Fruit fly (Drosophila melanogaster) whole organism, embryonic: ENCODE results near the gene CG33679.
A peak's percentile ranks its signal among the peaks of the same experiment; 100 is the strongest.

ENCODE experiments used
- CG13624 ChIP-seq: fragments of 200-800 bp; sonication (Bioruptor generic); optimal IDR thresholded peaks from 2 replicates; lab custom pipeline; 2016; ENCODE audit warnings: missing biosample characterization, missing genetic modification characterization
- CG15696 ChIP-seq: fragments of 200-800 bp; sonication (Bioruptor generic); optimal IDR thresholded peaks from 2 replicates; lab custom pipeline; 2019; ENCODE audit warnings: missing biosample characterization, mild to moderate bottlenecking, missing genetic modification characterization, moderate library complexity
- CG16779 ChIP-seq: fragments of 200-800 bp; sonication (Bioruptor generic); IDR thresholded peaks from 2 replicates; pipeline ENCODE4 v1.3.6; 2022; ENCODE audit warnings: missing biosample characterization, missing genetic modification characterization
- CG30020 ChIP-seq: fragments of 200-800 bp; optimal IDR thresholded peaks from 2 replicates; lab custom pipeline; 2019; ENCODE audit warnings: missing biosample characterization, mild to moderate bottlenecking, missing genetic modification characterization, moderate library complexity
- CG3281 ChIP-seq: fragments of 200-800 bp; sonication (Bioruptor generic); optimal IDR thresholded peaks from 3 replicates; lab custom pipeline; 2017; ENCODE audit warnings: missing biosample characterization, mild to moderate bottlenecking, missing genetic modification characterization
- CG34376 ChIP-seq: fragments of 200-800 bp; sonication (Bioruptor generic); optimal IDR thresholded peaks from 2 replicates; lab custom pipeline; 2018; ENCODE audit warnings: missing biosample characterization, mild to moderate bottlenecking, missing genetic modification characterization
- CG34422 ChIP-seq: fragments of 200-800 bp; sonication (Bioruptor generic); IDR thresholded peaks from 3 replicates; pipeline ENCODE4 v1.3.6; 2022; ENCODE audit warnings: missing biosample characterization, missing genetic modification characterization
- CG42726 ChIP-seq: fragments of 200-800 bp; sonication (Bioruptor generic); IDR thresholded peaks from 2 replicates; pipeline ENCODE4 v1.3.6; 2022; ENCODE audit warnings: missing biosample characterization, missing genetic modification characterization; ENCODE audit not compliant: partially characterized antibody
- CG4328 ChIP-seq: fragments of 200-800 bp; sonication (Bioruptor generic); optimal IDR thresholded peaks from 3 replicates; lab custom pipeline; 2017; ENCODE audit warnings: missing biosample characterization, missing genetic modification reagents, missing genetic modification characterization
- CG6654 ChIP-seq: fragments of 200-800 bp; sonication (Bioruptor generic); optimal IDR thresholded peaks from 2 replicates; lab custom pipeline; 2017; ENCODE audit warnings: missing biosample characterization, mild to moderate bottlenecking, missing genetic modification characterization
- CG6683 ChIP-seq: fragments of 200-800 bp; sonication (Bioruptor generic); optimal IDR thresholded peaks from 2 replicates; lab custom pipeline; 2017; ENCODE audit warnings: missing biosample characterization, mild to moderate bottlenecking, missing genetic modification characterization, missing genetic modification reagents
- CG6765 ChIP-seq: fragments of 200-800 bp; sonication (Bioruptor generic); optimal IDR thresholded peaks from 3 replicates; lab custom pipeline; 2017; ENCODE audit warnings: missing biosample characterization, mild to moderate bottlenecking, missing genetic modification characterization
- CG7271 ChIP-seq: fragments of 200-800 bp; sonication (Bioruptor generic); optimal IDR thresholded peaks from 2 replicates; lab custom pipeline; 2018; ENCODE audit warnings: missing biosample characterization, mild to moderate bottlenecking, missing genetic modification characterization, moderate library complexity
- CG7745 ChIP-seq: fragments of 200-800 bp; sonication (Bioruptor generic); optimal IDR thresholded peaks from 2 replicates; lab custom pipeline; 2018; ENCODE audit warnings: missing biosample characterization, mild to moderate bottlenecking, missing genetic modification characterization, moderate library complexity
- CG7786 ChIP-seq: fragments of 200-800 bp; sonication (Bioruptor generic); optimal IDR thresholded peaks from 2 replicates; lab custom pipeline; 2016; ENCODE audit warnings: missing biosample characterization, missing genetic modification characterization
- CG7839 ChIP-seq: fragments of 200-800 bp; sonication (Bioruptor generic); optimal IDR thresholded peaks from 3 replicates; lab custom pipeline; 2018; ENCODE audit warnings: missing biosample characterization, mild to moderate bottlenecking, missing genetic modification characterization, moderate library complexity
- CG7963 ChIP-seq: fragments of 200-800 bp; sonication (Bioruptor generic); IDR thresholded peaks from 3 replicates; pipeline ENCODE4 v1.3.6; 2022; ENCODE audit warnings: missing biosample characterization, missing genetic modification characterization; ENCODE audit not compliant: partially characterized antibody
- CG8359 ChIP-seq: fragments of 200-800 bp; sonication (Bioruptor generic); optimal IDR thresholded peaks from 2 replicates; lab custom pipeline; 2017; ENCODE audit warnings: missing biosample characterization, mild to moderate bottlenecking, missing genetic modification characterization, borderline replicate concordance
- CG9215 ChIP-seq: fragments of 200-800 bp; sonication (Bioruptor generic); IDR thresholded peaks from 2 replicates; pipeline ENCODE4 v1.3.6; 2022; ENCODE audit warnings: missing biosample characterization, missing genetic modification characterization
- Camta ChIP-seq: fragments of 200-800 bp; sonication (Bioruptor generic); optimal IDR thresholded peaks from 2 replicates; lab custom pipeline; 2016; ENCODE audit warnings: missing biosample characterization, missing genetic modification characterization
- D ChIP-seq, 2 experiments: fragments of 200-800 bp in 1 of 2; fragments of >200 bp in 1 of 2; sonication (Bioruptor generic) in 1 of 2; optimal IDR thresholded peaks; 2 replicates in 1 of 2; 3 replicates in 1 of 2; lab custom pipeline; 2017; ENCODE audit warnings: mild to moderate bottlenecking in 1 of 2, missing biosample characterization in 1 of 2, missing genetic modification characterization in 1 of 2, missing genetic modification reagents in 1 of 2
- D19B ChIP-seq: fragments of 200-800 bp; sonication (Bioruptor generic); optimal IDR thresholded peaks from 2 replicates; lab custom pipeline; 2017; ENCODE audit warnings: missing biosample characterization, mild to moderate bottlenecking, missing genetic modification characterization
- Dek ChIP-seq: fragments of 200-800 bp; sonication (Bioruptor generic); optimal IDR thresholded peaks from 3 replicates; lab custom pipeline; 2019; ENCODE audit warnings: missing biosample characterization, mild to moderate bottlenecking, missing genetic modification characterization, moderate library complexity
- Dip2 ChIP-seq: fragments of 200-800 bp; sonication (Bioruptor generic); IDR thresholded peaks from 2 replicates; pipeline ENCODE4 v1.3.6; 2022; ENCODE audit warnings: missing biosample characterization, missing genetic modification characterization
- Fer1 ChIP-seq: fragments of 200-800 bp; sonication (Bioruptor generic); optimal IDR thresholded peaks from 2 replicates; lab custom pipeline; 2017; ENCODE audit warnings: missing biosample characterization, mild to moderate bottlenecking, missing genetic modification characterization
- Fer2 ChIP-seq: fragments of 200-800 bp; sonication (Bioruptor generic); optimal IDR thresholded peaks from 2 replicates; lab custom pipeline; 2018; ENCODE audit warnings: missing biosample characterization, mild to moderate bottlenecking, missing genetic modification characterization, moderate library complexity
- HLH54F ChIP-seq: fragments of 200-800 bp; sonication (Bioruptor generic); optimal IDR thresholded peaks from 3 replicates; lab custom pipeline; 2016; ENCODE audit warnings: missing biosample characterization, missing genetic modification characterization
- Hsf ChIP-seq: fragments of 200-800 bp; sonication (Bioruptor generic); optimal IDR thresholded peaks from 3 replicates; lab custom pipeline; 2016; ENCODE audit warnings: missing biosample characterization, missing genetic modification characterization
- Lhr ChIP-seq: fragments of 200-800 bp; sonication (Bioruptor generic); optimal IDR thresholded peaks from 3 replicates; lab custom pipeline; 2017; ENCODE audit warnings: mild to moderate bottlenecking, missing biosample characterization, missing genetic modification reagents, missing genetic modification characterization
- MTF-1 ChIP-seq: fragments of 200-800 bp; sonication (Bioruptor generic); optimal IDR thresholded peaks from 2 replicates; lab custom pipeline; 2018; ENCODE audit warnings: missing biosample characterization, mild to moderate bottlenecking, missing genetic modification characterization, borderline replicate concordance
- Med ChIP-seq: fragments of 200-800 bp; sonication (Bioruptor generic); peaks from one replicate; lab custom pipeline; 2016; ENCODE audit warnings: missing biosample characterization, missing genetic modification characterization, mild to moderate bottlenecking, inconsistent platforms, moderate library complexity
- NfI ChIP-seq: fragments of 200-800 bp; sonication (Bioruptor generic); optimal IDR thresholded peaks from 3 replicates; lab custom pipeline; 2018; ENCODE audit warnings: missing biosample characterization, mild to moderate bottlenecking, missing genetic modification characterization, moderate library complexity
- Poxn ChIP-seq: fragments of 200-800 bp; sonication (Bioruptor generic); IDR thresholded peaks from 2 replicates; pipeline ENCODE4 v1.3.6; 2022; ENCODE audit warnings: missing biosample characterization, missing genetic modification characterization
- Rx ChIP-seq: fragments of 200-800 bp; sonication (Bioruptor generic); IDR thresholded peaks from 2 replicates; pipeline ENCODE4 v1.3.6; 2022; ENCODE audit warnings: missing biosample characterization, missing genetic modification characterization
- Side ChIP-seq: fragments of 200-800 bp; sonication (Bioruptor generic); optimal IDR thresholded peaks from 2 replicates; lab custom pipeline; 2016; ENCODE audit warnings: missing biosample characterization, missing genetic modification characterization
- Sox102F ChIP-seq: fragments of 200-800 bp; sonication (Bioruptor generic); optimal IDR thresholded peaks from 2 replicates; lab custom pipeline; 2018; ENCODE audit warnings: missing biosample characterization, mild to moderate bottlenecking, missing genetic modification characterization, moderate library complexity
- Stat92E ChIP-seq, 3 experiments: fragments of >200 bp in 2 of 3; fragments of 200-800 bp in 1 of 3; sonication (Bioruptor generic) in 1 of 3; optimal IDR thresholded peaks; 2 replicates each; lab custom pipeline; 2017 to 2019; ENCODE audit warnings: missing biosample characterization in 3 of 3, missing genetic modification characterization in 3 of 3, mild to moderate bottlenecking in 1 of 3, moderate library complexity in 1 of 3
- Taf1 ChIP-seq: fragments of 200-800 bp; sonication (Bioruptor generic); IDR thresholded peaks from 2 replicates; pipeline ENCODE4 v1.3.6; 2022; ENCODE audit warnings: missing biosample characterization, missing genetic modification characterization
- Tbp ChIP-seq: fragments of >200 bp; optimal IDR thresholded peaks from 2 replicates; lab custom pipeline; 2018; ENCODE audit warnings: missing biosample characterization, missing genetic modification characterization
- cas ChIP-seq: fragments of 200-800 bp; sonication (Bioruptor generic); IDR thresholded peaks from 2 replicates; pipeline ENCODE4 v1.3.6; 2022; ENCODE audit warnings: missing biosample characterization, missing genetic modification characterization
- disco-r ChIP-seq: fragments of 200-800 bp; sonication (Bioruptor generic); optimal IDR thresholded peaks from 2 replicates; lab custom pipeline; 2016; ENCODE audit warnings: missing biosample characterization, missing genetic modification characterization
- emc ChIP-seq: fragments of 200-800 bp; sonication (Bioruptor generic); optimal IDR thresholded peaks from 2 replicates; lab custom pipeline; 2016; ENCODE audit warnings: missing biosample characterization, missing genetic modification characterization
- hkb ChIP-seq, 2 experiments: fragments of 200-800 bp in 1 of 2; fragments of >200 bp in 1 of 2; sonication (Bioruptor generic) in 1 of 2; IDR thresholded peaks in 1 of 2; optimal IDR thresholded peaks in 1 of 2; 2 replicates each; pipeline versions ENCODE4 v1.3.6 to Lab custom; 2017 to 2022; ENCODE audit warnings: missing biosample characterization in 1 of 2, missing genetic modification characterization in 1 of 2
- insv ChIP-seq, 2 experiments: fragments of 200-800 bp; sonication (Bioruptor generic); optimal IDR thresholded peaks; 3 replicates each; lab custom pipeline; 2016 to 2018; ENCODE audit warnings: missing biosample characterization in 2 of 2, missing genetic modification characterization in 2 of 2
- peb ChIP-seq: fragments of 200-800 bp; sonication (Bioruptor generic); IDR thresholded peaks from 2 replicates; pipeline ENCODE4 v1.3.6; 2022; ENCODE audit warnings: missing biosample characterization, missing genetic modification characterization
- tna ChIP-seq: fragments of 200-800 bp; sonication (Bioruptor generic); IDR thresholded peaks from 2 replicates; pipeline ENCODE4 v1.3.6; 2022; ENCODE audit warnings: missing biosample characterization, missing genetic modification characterization; ENCODE audit not compliant: partially characterized antibody
- unc-4 ChIP-seq: fragments of 200-800 bp; sonication (Bioruptor generic); IDR thresholded peaks from 2 replicates; pipeline ENCODE4 v1.3.6; 2022; ENCODE audit warnings: missing biosample characterization, missing genetic modification characterization; ENCODE audit not compliant: partially characterized antibody
- z ChIP-seq: fragments of 200-800 bp; sonication (Bioruptor generic); IDR thresholded peaks from 3 replicates; pipeline ENCODE4 v1.3.6; 2022; ENCODE audit warnings: missing biosample characterization, missing genetic modification characterization
- zen ChIP-seq: fragments of 200-800 bp; sonication (Bioruptor generic); optimal IDR thresholded peaks from 3 replicates; lab custom pipeline; 2018; ENCODE audit warnings: missing biosample characterization, mild to moderate bottlenecking, missing genetic modification characterization, moderate library complexity

The CG33679 gene

DNA sequence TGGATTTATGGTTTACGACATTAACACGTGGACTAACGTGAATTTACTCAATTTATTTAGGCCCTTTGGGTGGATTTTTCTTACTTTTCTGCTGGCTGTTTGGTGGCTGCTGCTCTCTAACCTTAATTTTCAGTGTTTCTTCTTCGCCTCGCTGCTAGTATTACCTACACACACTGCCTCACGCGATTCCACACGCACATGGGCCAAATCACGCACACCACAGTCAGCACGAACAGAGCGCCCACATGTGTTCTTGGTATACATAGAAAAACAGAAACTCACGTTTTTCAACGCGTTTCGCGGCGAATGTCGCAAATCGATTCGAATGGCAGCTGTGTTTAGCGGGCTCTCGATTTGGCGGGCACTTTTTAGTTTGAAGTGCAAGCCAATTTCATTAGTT is 9.7 kb downstream of the CG33679 start (continued):
- TF ChIP-seq CG7786 (GFP tag; lab: Kevin White, UChicago) (no peak), HLH54F (peak; percentile 25), Camta (GFP tag; lab: Kevin White, UChicago) (peak; percentile 25), CG8359 (no peak), Fer2 (tag; lab: Kevin White, UChicago) (no peak), MTF-1 (GFP tag; lab: Kevin White, UChicago) (peak; percentile 39), CG7963 (GFP tag; lab: Robert Waterston, UW) (no peak), Tbp (GFP tag; lab: Kevin White, UChicago) (no peak), CG9215 (GFP tag; lab: Robert Waterston, UW) (no peak), CG6654 (GFP tag; lab: Kevin White, UChicago) (no peak), Rx (no peak), Taf1 (no peak), Med (GFP tag; lab: Kevin White, UChicago) (peak; percentile 91), disco-r (peak; percentile 7), Side (GFP tag; lab: Kevin White, UChicago) (peak; percentile 22), peb (GFP tag; lab: Robert Waterston, UW) (no peak), CG30020 (tag; lab: Kevin White, UChicago) (peak; percentile 39), NfI (GFP tag; lab: Kevin White, UChicago) (peak; percentile 47), Lhr (GFP tag; lab: Kevin White, UChicago) (peak; percentile 78), CG34376 (no peak), CG13624 (GFP tag; lab: Kevin White, UChicago) (peak; percentile 44), D (optimal IDR thresholded peaks at IDR 0.05; lab: Kevin White, UChicago) (no peak), D (GFP tag; optimal IDR thresholded peaks at IDR 0.05; lab: Kevin White, UChicago) (no peak), CG7271 (tag; lab: Kevin White, UChicago) (peak; percentile 45), CG6683 (peak; percentile 19), insv (GFP tag; optimal IDR thresholded peaks at IDR 0.05; lab: Kevin White, UChicago) (peak in 1 of 2 experiments; percentile 69), z (no peak), CG7839 (tag; lab: Kevin White, UChicago) (peak; percentile 23), Hsf (GFP tag; lab: Kevin White, UChicago) (peak; percentile 27), unc-4 (GFP tag; lab: Robert Waterston, UW) (peak; percentile 77), CG7745 (tag; lab: Kevin White, UChicago) (peak; percentile 40), CG4328 (peak; percentile 59), CG3281 (peak; percentile 20), hkb (optimal IDR thresholded peaks at IDR 0.05; lab: Kevin White, UChicago) (no peak), hkb (GFP tag; IDR thresholded peaks at IDR 0.05; lab: Robert Waterston, UW) (no peak), CG42726 (GFP tag; lab: Robert Waterston, UW) (peak; percentile 86), D19B (GFP tag; lab: Kevin White, UChicago) (no peak), CG6765 (GFP tag; lab: Kevin White, UChicago) (no peak), zen (tag; lab: Kevin White, UChicago) (peak; percentile 47), Poxn (GFP tag; lab: Robert Waterston, UW) (no peak), CG16779 (GFP tag; lab: Robert Waterston, UW) (no peak), CG34422 (peak; percentile 85; the same call in 2 of the 3 replicates), Sox102F (no peak), emc (no peak), Dek (tag; lab: Kevin White, UChicago) (peak; percentile 38), tna (GFP tag; lab: Robert Waterston, UW) (peak; percentile 64), Dip2 (GFP tag; lab: Robert Waterston, UW) (no peak), Stat92E (GFP tag; optimal IDR thresholded peaks at IDR 0.05; lab: Kevin White, UChicago) (peak in 1 of 3 experiments; percentile 72), cas (peak; percentile 14; the same call in 1 of the 2 replicates), CG15696 (tag; lab: Kevin White, UChicago) (peak; percentile 20), Fer1 (peak; percentile 76)
